Worm (Caenorhabditis elegans) whole organism, L4 larva: ENCODE data around the gene ZK177.2.

ENCODE experiments used
- F37D6.2 ChIP-seq: sonication (generic microtip); optimal IDR thresholded peaks from 2 replicates; lab custom pipeline; 2016; ENCODE audit warnings: mild to moderate bottlenecking, missing genetic modification characterization, missing compliant biosample characterization
- F44E2.7 ChIP-seq: fragments of 200-800 bp; sonication (Bioruptor generic); IDR thresholded peaks from 2 replicates; pipeline ENCODE4 v2.1.2; 2022; ENCODE audit warnings: missing genetic modification characterization, missing compliant biosample characterization
- T26A8.4 ChIP-seq: fragments of 200-800 bp; sonication (Bioruptor generic); IDR thresholded peaks from 2 replicates; pipeline ENCODE4 v1.3.6; 2022; ENCODE audit warnings: missing genetic modification characterization, missing compliant biosample characterization
- Y48G9A.11 ChIP-seq: fragments of 200-800 bp; sonication (Bioruptor generic); IDR thresholded peaks from 2 replicates; pipeline ENCODE4 v1.3.6; 2022; ENCODE audit warnings: missing genetic modification reagents, missing genetic modification characterization, missing compliant biosample characterization
- Y5F2A.4 ChIP-seq: fragments of 200-800 bp; sonication (Bioruptor generic); optimal IDR thresholded peaks from 2 replicates; lab custom pipeline; 2018; ENCODE audit warnings: mild to moderate bottlenecking, missing genetic modification characterization, missing compliant biosample characterization
- Y75B8A.6 ChIP-seq: fragments of 200-800 bp; sonication (Bioruptor generic); IDR thresholded peaks from 2 replicates; pipeline ENCODE4 v1.3.6; 2022; ENCODE audit warnings: missing genetic modification reagents, missing genetic modification characterization, missing compliant biosample characterization
- ZK546.5 ChIP-seq, 2 experiments: sonication (generic microtip); optimal IDR thresholded peaks; 2 replicates each; lab custom pipeline; 2017; ENCODE audit warnings: missing biosample characterization in 2 of 2, missing genetic modification characterization in 2 of 2
- aha-1 ChIP-seq: fragments of 150-350 bp; peaks from one replicate; lab custom pipeline; 2014; ENCODE audit warnings: missing biosample characterization, missing genetic modification characterization
- ama-1 ChIP-seq: fragments of 150-350 bp; optimal IDR thresholded peaks from 2 replicates; lab custom pipeline; 2014; ENCODE audit warnings: inconsistent platforms, mixed read lengths
- attf-4 ChIP-seq: sonication (generic microtip); optimal IDR thresholded peaks from 3 replicates; lab custom pipeline; 2017; ENCODE audit warnings: missing biosample characterization, missing genetic modification characterization
- ceh-28 ChIP-seq: fragments of 150-350 bp; optimal IDR thresholded peaks from 2 replicates; lab custom pipeline; 2014; ENCODE audit warnings: missing biosample characterization, missing genetic modification reagents, missing genetic modification characterization
- ceh-32 ChIP-seq: sonication (generic microtip); optimal IDR thresholded peaks from 2 replicates; lab custom pipeline; 2016; ENCODE audit warnings: mild to moderate bottlenecking, missing genetic modification characterization, missing compliant biosample characterization; ENCODE audit not compliant: poor library complexity
- ceh-44 ChIP-seq: fragments of 200-800 bp; sonication (Bioruptor generic); IDR thresholded peaks from 2 replicates; pipeline ENCODE4 v1.3.6; 2022; ENCODE audit warnings: missing genetic modification reagents, missing genetic modification characterization, missing compliant biosample characterization
- ceh-82 ChIP-seq: sonication (generic microtip); optimal IDR thresholded peaks from 2 replicates; lab custom pipeline; 2017; ENCODE audit warnings: missing biosample characterization, missing genetic modification characterization
- ces-1 ChIP-seq: fragments of 150-350 bp; sonication (generic microtip); optimal IDR thresholded peaks from 4 replicates; lab custom pipeline; 2014; ENCODE audit warnings: missing biosample characterization, missing genetic modification reagents, missing genetic modification characterization
- cey-2 ChIP-seq: sonication (generic microtip); optimal IDR thresholded peaks from 3 replicates; lab custom pipeline; 2017; ENCODE audit warnings: missing genetic modification characterization, mild to moderate bottlenecking, missing compliant biosample characterization, antibody characterized with exemption, borderline replicate concordance; ENCODE audit not compliant: insufficient read depth
- dmd-6 ChIP-seq: fragments of 200-800 bp; sonication (Bioruptor generic); IDR thresholded peaks from 2 replicates; pipeline ENCODE4 v1.3.6; 2022; ENCODE audit warnings: missing genetic modification reagents, missing genetic modification characterization, missing compliant biosample characterization
- dmd-9 ChIP-seq: fragments of 200-800 bp; sonication (Bioruptor generic); IDR thresholded peaks from 2 replicates; pipeline ENCODE4 v1.3.6; 2022; ENCODE audit warnings: missing genetic modification reagents, missing genetic modification characterization, missing compliant biosample characterization
- dpl-1 ChIP-seq: fragments of 150-350 bp; optimal IDR thresholded peaks from 2 replicates; lab custom pipeline; 2014; ENCODE audit warnings: missing biosample characterization, missing genetic modification reagents, missing genetic modification characterization
- dve-1 ChIP-seq: sonication (generic microtip); optimal IDR thresholded peaks from 2 replicates; lab custom pipeline; 2017; ENCODE audit warnings: antibody characterized with exemption, mild to moderate bottlenecking, missing genetic modification characterization, missing compliant biosample characterization; ENCODE audit not compliant: insufficient read depth
- egl-27 ChIP-seq: sonication (generic microtip); optimal IDR thresholded peaks from 3 replicates; lab custom pipeline; 2017; ENCODE audit warnings: missing biosample characterization, missing genetic modification reagents, missing genetic modification characterization
- egl-43 ChIP-seq: fragments of 200-800 bp; sonication (Bioruptor generic); IDR thresholded peaks from 2 replicates; pipeline ENCODE4 v1.3.6; 2022; ENCODE audit warnings: missing genetic modification reagents, missing genetic modification characterization, missing compliant biosample characterization
- fkh-10 ChIP-seq: fragments of 150-350 bp; optimal IDR thresholded peaks from 2 replicates; lab custom pipeline; 2014; ENCODE audit warnings: missing biosample characterization, missing genetic modification reagents, missing genetic modification characterization
- hif-1 ChIP-seq, 2 experiments: sonication (generic microtip); optimal IDR thresholded peaks; 2 replicates each; lab custom pipeline; 2016 to 2017; ENCODE audit warnings: missing compliant biosample characterization in 2 of 2, missing genetic modification characterization in 2 of 2, missing genetic modification reagents in 2 of 2, missing genotype in 2 of 2, mild to moderate bottlenecking in 1 of 2
- lin-1 ChIP-seq: fragments of 200-800 bp; sonication (Bioruptor generic); IDR thresholded peaks from 2 replicates; pipeline ENCODE4 v1.3.6; 2022; ENCODE audit warnings: missing genetic modification reagents, missing genetic modification characterization, missing compliant biosample characterization
- lin-39 ChIP-seq: fragments of 150-350 bp; optimal IDR thresholded peaks from 2 replicates; lab custom pipeline; 2014; ENCODE audit warnings: missing biosample characterization, missing genetic modification reagents, missing genetic modification characterization
- lsy-2 ChIP-seq, 2 experiments: fragments of 150-350 bp in 1 of 2; sonication (generic microtip) in 1 of 2; optimal IDR thresholded peaks; 2 replicates each; lab custom pipeline; 2014 to 2017; ENCODE audit warnings: missing biosample characterization in 2 of 2, missing genetic modification characterization in 2 of 2
- madf-5 ChIP-seq, 2 experiments: fragments of 200-800 bp; sonication (Bioruptor generic); IDR thresholded peaks; 2 replicates each; pipeline ENCODE4 v1.3.6; 2022; ENCODE audit warnings: missing compliant biosample characterization in 2 of 2, missing genetic modification characterization in 2 of 2
- mes-2 ChIP-seq: sonication (generic microtip); optimal IDR thresholded peaks from 2 replicates; lab custom pipeline; 2016; ENCODE audit warnings: missing genotype, mild to moderate bottlenecking, missing genetic modification characterization, missing compliant biosample characterization; ENCODE audit not compliant: poor library complexity, severe bottlenecking
- mxl-3 ChIP-seq: fragments of 200-800 bp; sonication (Bioruptor generic); optimal IDR thresholded peaks from 2 replicates; lab custom pipeline; 2018; ENCODE audit warnings: mild to moderate bottlenecking, missing genetic modification characterization, missing compliant biosample characterization
- nhr-102 ChIP-seq: sonication (generic microtip); optimal IDR thresholded peaks from 2 replicates; lab custom pipeline; 2016; ENCODE audit warnings: mild to moderate bottlenecking, missing genetic modification characterization, moderate library complexity, missing compliant biosample characterization
- nhr-11 ChIP-seq: fragments of 150-350 bp; optimal IDR thresholded peaks from 2 replicates; lab custom pipeline; 2014; ENCODE audit warnings: missing biosample characterization, missing genetic modification characterization
- nhr-111 ChIP-seq: fragments of 200-800 bp; sonication (Bioruptor generic); optimal IDR thresholded peaks from 2 replicates; lab custom pipeline; 2018; ENCODE audit warnings: mild to moderate bottlenecking, missing genetic modification characterization, missing compliant biosample characterization
- nhr-237 ChIP-seq: sonication (generic microtip); optimal IDR thresholded peaks from 2 replicates; lab custom pipeline; 2017; ENCODE audit warnings: missing biosample characterization, missing genetic modification characterization
- nhr-28 ChIP-seq: fragments of 150-350 bp; optimal IDR thresholded peaks from 2 replicates; lab custom pipeline; 2014; ENCODE audit warnings: missing biosample characterization, missing genetic modification characterization
- nhr-41 ChIP-seq: fragments of 200-800 bp; sonication (Bioruptor generic); IDR thresholded peaks from 2 replicates; pipeline ENCODE4 v1.3.6; 2022; ENCODE audit warnings: missing genetic modification reagents, missing genetic modification characterization, missing compliant biosample characterization
- nhr-42 ChIP-seq: fragments of 200-800 bp; sonication (Bioruptor generic); IDR thresholded peaks from 2 replicates; pipeline ENCODE4 v1.3.6; 2022; ENCODE audit warnings: missing genetic modification characterization, missing compliant biosample characterization
- nhr-48 ChIP-seq: sonication (generic microtip); optimal IDR thresholded peaks from 2 replicates; lab custom pipeline; 2016; ENCODE audit warnings: mild to moderate bottlenecking, missing genetic modification characterization, missing compliant biosample characterization
- nhr-77 ChIP-seq: fragments of 150-350 bp; optimal IDR thresholded peaks from 2 replicates; lab custom pipeline; 2014; ENCODE audit warnings: missing biosample characterization, missing genetic modification characterization
- saeg-2 ChIP-seq: fragments of 200-800 bp; sonication (Bioruptor generic); IDR thresholded peaks from 2 replicates; pipeline ENCODE4 v1.3.6; 2022; ENCODE audit warnings: missing genetic modification reagents, missing genetic modification characterization, missing compliant biosample characterization
- set-16 ChIP-seq: fragments of 200-800 bp; sonication (Bioruptor generic); IDR thresholded peaks from 2 replicates; pipeline ENCODE4 v1.3.6; 2022; ENCODE audit warnings: missing genetic modification reagents, missing genetic modification characterization, missing compliant biosample characterization
- skn-1 ChIP-seq: fragments of 150-350 bp; optimal IDR thresholded peaks from 2 replicates; lab custom pipeline; 2014; ENCODE audit warnings: missing biosample characterization, missing genetic modification characterization
- snpc-4 ChIP-seq: fragments of 150-350 bp; optimal IDR thresholded peaks from 2 replicates; lab custom pipeline; 2014; ENCODE audit warnings: missing biosample characterization, missing genetic modification characterization
- spr-1 ChIP-seq: sonication (generic microtip); optimal IDR thresholded peaks from 2 replicates; lab custom pipeline; 2016; ENCODE audit warnings: mild to moderate bottlenecking, missing genetic modification characterization, missing compliant biosample characterization
- spr-3 ChIP-seq: fragments of 200-800 bp; sonication (Bioruptor generic); optimal IDR thresholded peaks from 2 replicates; lab custom pipeline; 2018; ENCODE audit warnings: mild to moderate bottlenecking, missing genetic modification characterization, missing compliant biosample characterization
- tra-1 ChIP-seq: fragments of 200-800 bp; sonication (Bioruptor generic); IDR thresholded peaks from 2 replicates; pipeline ENCODE4 v1.3.6; 2022; ENCODE audit warnings: missing genetic modification reagents, missing genetic modification characterization, missing compliant biosample characterization
- unc-39 ChIP-seq: sonication (generic microtip); optimal IDR thresholded peaks from 2 replicates; lab custom pipeline; 2017; ENCODE audit warnings: missing biosample characterization, missing genetic modification characterization
- zfp-2 ChIP-seq: sonication (generic microtip); optimal IDR thresholded peaks from 2 replicates; lab custom pipeline; 2016; ENCODE audit warnings: mild to moderate bottlenecking, missing genetic modification characterization, missing compliant biosample characterization
- ztf-7 ChIP-seq: fragments of 150-350 bp; optimal IDR thresholded peaks from 2 replicates; lab custom pipeline; 2014; ENCODE audit warnings: missing biosample characterization, missing genetic modification characterization

ZK177.2 gene

ce11 chrII:5543476-5544144 is 24.6 kb downstream of the ZK177.2 start (continued):
- TF ChIP-seq zfp-2 (peak; percentile 79), tra-1 (GFP tag; lab: Robert Waterston, UW) (peak; percentile 96), ceh-32 (tag; lab: Kevin White, UChicago) (peak; percentile 89), nhr-102 (tag; lab: Kevin White, UChicago) (peak; percentile 97), nhr-41 (GFP tag; lab: Robert Waterston, UW) (peak; percentile 88), F37D6.2 (tag; lab: Kevin White, UChicago) (peak; percentile 96), egl-43 (GFP tag; lab: Robert Waterston, UW) (peak; percentile 99), madf-5 (GFP tag; IDR thresholded peaks at IDR 0.05; lab: Robert Waterston, UW) (peak in 1 of 2 experiments; percentile 33; a peak in 1 of 4 replicates), lin-1 (GFP tag; lab: Robert Waterston, UW) (peak; percentile 95), nhr-77 (peak; percentile 97), ceh-82 (tag; lab: Kevin White, UChicago) (no peak), nhr-111 (peak; percentile 97), Y48G9A.11 (peak; percentile 75), mes-2 (peak; percentile 97), ceh-28 (peak; percentile 33), mxl-3 (GFP tag; lab: Kevin White, UChicago) (peak; percentile 90), lin-39 (tag; lab: Kevin White, UChicago) (peak; percentile 66), set-16 (GFP tag; lab: Robert Waterston, UW) (peak; percentile 71), dve-1 (tag; lab: Kevin White, UChicago) (peak; percentile 99), nhr-42 (GFP tag; lab: Robert Waterston, UW) (peak; percentile 96), hif-1 (tag; optimal IDR thresholded peaks at IDR 0.05; lab: Kevin White, UChicago) (peak; percentile 69 to 89), attf-4 (tag; lab: Kevin White, UChicago) (peak; percentile 63), spr-3 (peak; percentile 99), fkh-10 (GFP tag; lab: Kevin White, UChicago) (peak; percentile 98), ZK546.5 (tag; optimal IDR thresholded peaks at IDR 0.05; lab: Kevin White, UChicago) (peak; percentile 44 to 74), unc-39 (tag; lab: Kevin White, UChicago) (no peak), skn-1 (tag; lab: Kevin White, UChicago) (peak; percentile 69)

DNA sequence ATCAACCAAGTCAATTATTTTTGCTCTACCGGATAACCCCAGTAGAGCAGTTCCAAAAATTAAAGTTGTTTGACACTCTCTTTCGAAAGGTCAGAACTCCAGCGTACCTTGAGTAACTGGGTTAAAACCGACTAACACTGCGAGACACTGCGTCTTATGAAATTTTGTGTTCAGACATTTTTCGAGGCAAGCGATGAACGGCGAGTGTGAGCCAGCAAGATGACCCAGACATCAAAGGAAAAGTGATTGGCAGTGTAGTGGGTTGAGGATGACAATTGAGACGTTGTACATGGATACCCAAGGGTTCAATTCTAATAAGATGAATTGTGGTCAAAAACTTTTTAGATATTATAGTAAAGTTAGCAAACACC is 25.1 kb downstream of the ZK177.2 start:
- TF ChIP-seq cey-2 (tag; lab: Kevin White, UChicago), result no peak
- TF ChIP-seq spr-1 (tag; lab: Kevin White, UChicago), result no peak
- TF ChIP-seq snpc-4, result peak; percentile 92
- peak; percentile 4 for TF ChIP-seq T26A8.4 (GFP tag; lab: Robert Waterston, UW)
- TF ChIP-seq hif-1 (tag; optimal IDR thresholded peaks at IDR 0.05; lab: Kevin White, UChicago), result peak in 1 of 2 experiments; percentile 34
- TF ChIP-seq nhr-28 (tag; lab: Kevin White, UChicago), result peak; percentile 71
- peak; percentile 48 for TF ChIP-seq egl-27 (tag; lab: Kevin White, UChicago)
- TF ChIP-seq aha-1, result peak; percentile 48
- peak; percentile 0 to 83 for TF ChIP-seq lsy-2 (tag; optimal IDR thresholded peaks at IDR 0.05; lab: Kevin White, UChicago)
- peak; percentile 80 for TF ChIP-seq dmd-6 (GFP tag; lab: Robert Waterston, UW)
- no peak for TF ChIP-seq nhr-48 (tag; lab: Kevin White, UChicago)
- TF ChIP-seq ama-1 (lab: Kevin White, UChicago), result peak; percentile 99
- no peak for TF ChIP-seq ceh-28
- TF ChIP-seq nhr-237 (tag; lab: Kevin White, UChicago), result no peak
- no peak for TF ChIP-seq Y75B8A.6 (GFP tag; lab: Robert Waterston, UW)
- peak; percentile 62 for TF ChIP-seq nhr-11 (tag; lab: Kevin White, UChicago)
- no peak for TF ChIP-seq attf-4 (tag; lab: Kevin White, UChicago)
- no peak for TF ChIP-seq ces-1 (GFP tag; lab: Kevin White, UChicago)
- TF ChIP-seq dpl-1 (GFP tag; lab: Kevin White, UChicago), result peak; percentile 57
- peak; percentile 15 for TF ChIP-seq nhr-77
- TF ChIP-seq ceh-44 (GFP tag; lab: Robert Waterston, UW), result no peak
- TF ChIP-seq F44E2.7 (GFP tag; lab: Robert Waterston, UW), result no peak
- TF ChIP-seq spr-3, result no peak
- no peak for TF ChIP-seq unc-39 (tag; lab: Kevin White, UChicago)
- no peak for TF ChIP-seq ceh-32 (tag; lab: Kevin White, UChicago)
- peak; percentile 62; the same call in 1 of the 2 replicates for TF ChIP-seq dmd-9
- TF ChIP-seq ztf-7 (tag; lab: Kevin White, UChicago), result no peak
- peak; percentile 46; the same call in 1 of the 2 replicates for TF ChIP-seq nhr-41 (GFP tag; lab: Robert Waterston, UW)
- peak; percentile 47; the same call in 1 of the 2 replicates for TF ChIP-seq saeg-2 (GFP tag; lab: Robert Waterston, UW)
- no peak for TF ChIP-seq Y5F2A.4 (GFP tag; lab: Kevin White, UChicago)
